Fruit fly (Drosophila melanogaster): ENCODE data around the gene D2hgdh.

Gene D2hgdh

dm6 chrX:2121716-2122601, 19.3 kb upstream of the D2hgdh start (continued):
- TF ChIP-seq onecut (GFP tag; IDR thresholded peaks at IDR 0.05) (peak; percentile 6; the same call in 1 of the 2 replicates), CG12744 (GFP tag; optimal IDR thresholded peaks at IDR 0.05) (no peak), CG10979 (tag; optimal IDR thresholded peaks at IDR 0.05) (peak; percentile 56), ara (GFP tag; IDR thresholded peaks at IDR 0.05) (no peak), toy (GFP tag; IDR thresholded peaks at IDR 0.05) (no peak), CG8290 (GFP tag; optimal IDR thresholded peaks at IDR 0.05) (no peak), CG8290 (tag; optimal IDR thresholded peaks at IDR 0.05) (peak in 1 of 2 experiments; percentile 7), CG15514 (GFP tag; optimal IDR thresholded peaks at IDR 0.05) (no peak), E2f2 (GFP tag; IDR thresholded peaks at IDR 0.05) (no peak), btn (GFP tag; optimal IDR thresholded peaks at IDR 0.05) (no peak), CG34224 (GFP tag; IDR thresholded peaks at IDR 0.05; ENCODE audit: partially characterized antibody) (no peak), Dad (GFP tag; optimal IDR thresholded peaks at IDR 0.05) (no peak), HLH54F (GFP tag; optimal IDR thresholded peaks at IDR 0.05) (no peak), CG12071 (GFP tag; optimal IDR thresholded peaks at IDR 0.05) (no peak), crp (GFP tag; optimal IDR thresholded peaks at IDR 0.05) (no peak), CG7928 (GFP tag; optimal IDR thresholded peaks at IDR 0.05) (no peak), Six4 (GFP tag; optimal IDR thresholded peaks at IDR 0.05) (no peak), CG12219 (GFP tag; optimal IDR thresholded peaks at IDR 0.05) (peak; percentile 35), ap (GFP tag; IDR thresholded peaks at IDR 0.05) (no peak), sob (GFP tag; IDR thresholded peaks at IDR 0.05) (no peak), yki (optimal IDR thresholded peaks at IDR 0.05) (no peak), p53 (GFP tag; optimal IDR thresholded peaks at IDR 0.05) (no peak), BEAF-32 (GFP tag; optimal IDR thresholded peaks at IDR 0.05) (no peak), vvl (GFP tag; IDR thresholded peaks at IDR 0.05) (peak; percentile 63; the same call in 1 of the 2 replicates), HmgZ (tag; optimal IDR thresholded peaks at IDR 0.05) (no peak), Blimp-1 (GFP tag; optimal IDR thresholded peaks at IDR 0.05) (peak; percentile 75), vfl (GFP tag; optimal IDR thresholded peaks at IDR 0.05) (no peak), CG4820 (GFP tag; optimal IDR thresholded peaks at IDR 0.05) (peak; percentile 38), Hr78 (GFP tag; optimal IDR thresholded peaks at IDR 0.05) (peak in 1 of 2 experiments; percentile 10), CG2889 (GFP tag; IDR thresholded peaks at IDR 0.05) (no peak), dati (GFP tag; IDR thresholded peaks at IDR 0.05) (no peak), lab (GFP tag; optimal IDR thresholded peaks at IDR 0.05) (no peak), zfh2 (GFP tag; optimal IDR thresholded peaks at IDR 0.05) (no peak), CG10431 (GFP tag; optimal IDR thresholded peaks at IDR 0.05) (no peak), CG8388 (GFP tag; optimal IDR thresholded peaks at IDR 0.05) (peak; percentile 79), inv (GFP tag; IDR thresholded peaks at IDR 0.05; ENCODE audit: partially characterized antibody) (no peak), CG3995 (GFP tag; optimal IDR thresholded peaks at IDR 0.05) (no peak), Jarid2 (GFP tag; optimal IDR thresholded peaks at IDR 0.05) (no peak), CG1024 (GFP tag; IDR thresholded peaks at IDR 0.05) (peak; percentile 21; the same call in 1 of the 2 replicates), CkIIα-i1 (GFP tag; IDR thresholded peaks at IDR 0.05) (no peak), CG30431 (GFP tag; optimal IDR thresholded peaks at IDR 0.05) (peak; percentile 12), B-H1 (GFP tag; IDR thresholded peaks at IDR 0.05) (no peak), CG13894 (tag; optimal IDR thresholded peaks at IDR 0.05) (no peak), CG30020 (tag; optimal IDR thresholded peaks at IDR 0.05) (no peak), ase (GFP tag; IDR thresholded peaks at IDR 0.05) (no peak), Stat92E (GFP tag; optimal IDR thresholded peaks at IDR 0.05) (peak in 1 of 3 experiments; percentile 36), chinmo (GFP tag; IDR thresholded peaks at IDR 0.05; ENCODE audit: partially characterized antibody) (no peak), Hr51 (GFP tag; optimal IDR thresholded peaks at IDR 0.05) (no peak), Rx (GFP tag; IDR thresholded peaks at IDR 0.05) (no peak)
